Fruit fly (Drosophila melanogaster) whole organism, embryonic: ENCODE results near the gene CG43137.

Source experiments
- CG10462 ChIP-seq: fragments of 200-800 bp; sonication (Bioruptor generic); optimal IDR thresholded peaks from 2 replicates; lab custom pipeline; 2016; ENCODE audit warnings: missing biosample characterization, missing genetic modification characterization
- CG13287 ChIP-seq: fragments of 200-800 bp; sonication (Bioruptor generic); IDR thresholded peaks from 2 replicates; pipeline ENCODE4 v1.3.6; 2022; ENCODE audit warnings: missing biosample characterization, missing genetic modification characterization; ENCODE audit not compliant: partially characterized antibody
- CG13296 ChIP-seq: fragments of 200-800 bp; sonication (Bioruptor generic); optimal IDR thresholded peaks from 3 replicates; lab custom pipeline; 2018; ENCODE audit warnings: missing biosample characterization, mild to moderate bottlenecking, missing genetic modification characterization
- CG1529 ChIP-seq: fragments of 200-800 bp; sonication (Bioruptor generic); optimal IDR thresholded peaks from 3 replicates; lab custom pipeline; 2018; ENCODE audit warnings: missing biosample characterization, missing genetic modification characterization
- CG1647 ChIP-seq: fragments of 200-800 bp; sonication (Bioruptor generic); optimal IDR thresholded peaks from 3 replicates; lab custom pipeline; 2016; ENCODE audit warnings: missing biosample characterization, missing genetic modification characterization
- CG17359 ChIP-seq: fragments of 200-800 bp; sonication (Bioruptor generic); optimal IDR thresholded peaks from 3 replicates; lab custom pipeline; 2018; ENCODE audit warnings: missing biosample characterization, mild to moderate bottlenecking, missing genetic modification characterization, moderate library complexity
- CG18011 ChIP-seq: fragments of 200-800 bp; sonication (Bioruptor generic); optimal IDR thresholded peaks from 2 replicates; lab custom pipeline; 2017; ENCODE audit warnings: missing biosample characterization, missing genetic modification characterization, mild to moderate bottlenecking, moderate library complexity, missing genotype
- CG3407 ChIP-seq: fragments of 200-800 bp; sonication (Bioruptor generic); optimal IDR thresholded peaks from 2 replicates; lab custom pipeline; 2018; ENCODE audit warnings: missing biosample characterization, mild to moderate bottlenecking, missing genetic modification characterization
- CG4854 ChIP-seq: fragments of 200-800 bp; sonication (Bioruptor generic); optimal IDR thresholded peaks from 2 replicates; lab custom pipeline; 2016; ENCODE audit warnings: missing biosample characterization, missing genetic modification characterization, inconsistent platforms
- CG6272 ChIP-seq: fragments of 200-800 bp; sonication (Bioruptor generic); IDR thresholded peaks from 2 replicates; pipeline ENCODE4 v1.3.6; 2022; ENCODE audit warnings: missing biosample characterization, missing genetic modification characterization
- CG6654 ChIP-seq: fragments of 200-800 bp; sonication (Bioruptor generic); optimal IDR thresholded peaks from 2 replicates; lab custom pipeline; 2017; ENCODE audit warnings: missing biosample characterization, mild to moderate bottlenecking, missing genetic modification characterization
- CG6689 ChIP-seq: fragments of 200-800 bp; sonication (Bioruptor generic); IDR thresholded peaks from 2 replicates; pipeline ENCODE4 v1.3.6; 2022; ENCODE audit warnings: missing biosample characterization, missing genetic modification characterization
- CG6854 ChIP-seq: fragments of 200-800 bp; sonication (Bioruptor generic); optimal IDR thresholded peaks from 3 replicates; lab custom pipeline; 2017; ENCODE audit warnings: missing biosample characterization, mild to moderate bottlenecking, missing genetic modification characterization
- CG7963 ChIP-seq: fragments of 200-800 bp; sonication (Bioruptor generic); IDR thresholded peaks from 3 replicates; pipeline ENCODE4 v1.3.6; 2022; ENCODE audit warnings: missing biosample characterization, missing genetic modification characterization; ENCODE audit not compliant: partially characterized antibody
- CG8281 ChIP-seq: fragments of 200-800 bp; sonication (Bioruptor generic); optimal IDR thresholded peaks from 2 replicates; lab custom pipeline; 2018; ENCODE audit warnings: missing biosample characterization, mild to moderate bottlenecking, missing genetic modification characterization, moderate library complexity
- CG8359 ChIP-seq: fragments of 200-800 bp; sonication (Bioruptor generic); optimal IDR thresholded peaks from 2 replicates; lab custom pipeline; 2017; ENCODE audit warnings: missing biosample characterization, mild to moderate bottlenecking, missing genetic modification characterization, borderline replicate concordance
- CG8478 ChIP-seq: fragments of >200 bp; optimal IDR thresholded peaks from 2 replicates; lab custom pipeline; 2018
- Dfd ChIP-seq, 2 experiments: fragments of >200 bp; optimal IDR thresholded peaks; 2 replicates each; lab custom pipeline; 2017; ENCODE audit warnings: missing biosample characterization in 2 of 2, missing genetic modification characterization in 2 of 2
- Dip2 ChIP-seq: fragments of 200-800 bp; sonication (Bioruptor generic); IDR thresholded peaks from 2 replicates; pipeline ENCODE4 v1.3.6; 2022; ENCODE audit warnings: missing biosample characterization, missing genetic modification characterization
- Dll ChIP-seq: fragments of 200-800 bp; sonication (Bioruptor generic); IDR thresholded peaks from 4 replicates; pipeline ENCODE4 v1.3.6; 2022; ENCODE audit warnings: missing biosample characterization, missing genetic modification characterization; ENCODE audit not compliant: partially characterized antibody
- HHEX ChIP-seq: fragments of 200-800 bp; sonication (Bioruptor generic); optimal IDR thresholded peaks from 3 replicates; lab custom pipeline; 2017; ENCODE audit warnings: missing biosample characterization, mild to moderate bottlenecking, missing genetic modification characterization, missing genetic modification reagents
- Hr39 ChIP-seq: fragments of >200 bp; optimal IDR thresholded peaks from 2 replicates; lab custom pipeline; 2017
- Hr78 ChIP-seq, 2 experiments: fragments of 200-800 bp in 1 of 2; fragments of >200 bp in 1 of 2; sonication (Bioruptor generic) in 1 of 2; optimal IDR thresholded peaks; 2 replicates each; lab custom pipeline; 2017 to 2019; ENCODE audit warnings: missing biosample characterization in 2 of 2, missing genetic modification characterization in 2 of 2, mild to moderate bottlenecking in 1 of 2, moderate library complexity in 1 of 2
- NK7.1 ChIP-seq: fragments of 200-800 bp; sonication (Bioruptor generic); optimal IDR thresholded peaks from 3 replicates; lab custom pipeline; 2016; ENCODE audit warnings: missing biosample characterization, missing genetic modification characterization
- Sox102F ChIP-seq: fragments of 200-800 bp; sonication (Bioruptor generic); optimal IDR thresholded peaks from 2 replicates; lab custom pipeline; 2018; ENCODE audit warnings: missing biosample characterization, mild to moderate bottlenecking, missing genetic modification characterization, moderate library complexity
- Stat92E ChIP-seq, 3 experiments: fragments of >200 bp in 2 of 3; fragments of 200-800 bp in 1 of 3; sonication (Bioruptor generic) in 1 of 3; optimal IDR thresholded peaks; 2 replicates each; lab custom pipeline; 2017 to 2019; ENCODE audit warnings: missing biosample characterization in 3 of 3, missing genetic modification characterization in 3 of 3, mild to moderate bottlenecking in 1 of 3, moderate library complexity in 1 of 3
- TFAM ChIP-seq: fragments of 200-800 bp; sonication (Bioruptor generic); optimal IDR thresholded peaks from 2 replicates; lab custom pipeline; 2017; ENCODE audit warnings: missing biosample characterization, missing genetic modification characterization, inconsistent platforms
- Trl ChIP-seq, 3 experiments: fragments of >200 bp in 2 of 3; fragments of 200-800 bp in 1 of 3; sonication (Bioruptor generic) in 1 of 3; optimal IDR thresholded peaks; 2 replicates in 1 of 3; 3 replicates in 2 of 3; lab custom pipeline; 2016 to 2017; ENCODE audit warnings: missing biosample characterization in 1 of 3, missing genetic modification characterization in 1 of 3
- ab ChIP-seq: fragments of 200-800 bp; sonication (Bioruptor generic); optimal IDR thresholded peaks from 2 replicates; lab custom pipeline; 2016; ENCODE audit warnings: missing biosample characterization, missing genetic modification characterization
- bab2 ChIP-seq: fragments of 200-800 bp; sonication (Bioruptor generic); optimal IDR thresholded peaks from 2 replicates; lab custom pipeline; 2016; ENCODE audit warnings: missing biosample characterization, missing genetic modification characterization
- croc ChIP-seq: fragments of 200-800 bp; sonication (Bioruptor generic); conservative IDR thresholded peaks from 3 replicates; pipeline ENCODE4 v1.3.6; 2022; ENCODE audit warnings: missing biosample characterization, missing genetic modification characterization
- cwo ChIP-seq: fragments of 200-800 bp; sonication (Bioruptor generic); optimal IDR thresholded peaks from 3 replicates; lab custom pipeline; 2017; ENCODE audit warnings: missing biosample characterization, missing genetic modification characterization, mild to moderate bottlenecking, moderate library complexity, missing genetic modification reagents
- dimm ChIP-seq: fragments of 200-800 bp; sonication (Bioruptor generic); IDR thresholded peaks from 2 replicates; pipeline ENCODE4 v1.3.6; 2022; ENCODE audit warnings: missing biosample characterization, missing genetic modification characterization
- esg ChIP-seq: fragments of 200-800 bp; sonication (Bioruptor generic); conservative IDR thresholded peaks from 2 replicates; pipeline ENCODE4 v1.3.6; 2022; ENCODE audit warnings: missing biosample characterization, missing genetic modification characterization
- fd102C ChIP-seq: fragments of 200-800 bp; sonication (Bioruptor generic); optimal IDR thresholded peaks from 2 replicates; lab custom pipeline; 2018; ENCODE audit warnings: missing biosample characterization, mild to moderate bottlenecking, missing genetic modification characterization, moderate library complexity
- gfzf ChIP-seq: fragments of 200-800 bp; sonication (Bioruptor generic); optimal IDR thresholded peaks from 2 replicates; lab custom pipeline; 2016; ENCODE audit warnings: missing biosample characterization, mild to moderate bottlenecking, missing genetic modification characterization, moderate library complexity
- ham ChIP-seq: fragments of 200-800 bp; sonication (Bioruptor generic); IDR thresholded peaks from 2 replicates; pipeline ENCODE4 v1.3.6; 2022; ENCODE audit warnings: missing biosample characterization, missing genetic modification characterization
- jigr1 ChIP-seq: fragments of 200-800 bp; sonication (Bioruptor generic); IDR thresholded peaks from 3 replicates; pipeline ENCODE4 v1.3.6; 2022; ENCODE audit warnings: missing biosample characterization, missing genetic modification characterization
- lmd ChIP-seq: fragments of 200-800 bp; sonication (Bioruptor generic); IDR thresholded peaks from 2 replicates; pipeline ENCODE4 v1.3.6; 2022; ENCODE audit warnings: missing biosample characterization, missing genetic modification characterization
- nerfin-2 ChIP-seq: fragments of 200-800 bp; sonication (Bioruptor generic); IDR thresholded peaks from 2 replicates; pipeline ENCODE4 v1.3.6; 2022; ENCODE audit warnings: missing biosample characterization, missing genetic modification characterization; ENCODE audit not compliant: partially characterized antibody
- pum ChIP-seq: fragments of 200-800 bp; sonication (Bioruptor generic); optimal IDR thresholded peaks from 2 replicates; lab custom pipeline; 2016; ENCODE audit warnings: missing biosample characterization, missing genetic modification characterization
- schlank ChIP-seq: fragments of 200-800 bp; sonication (Bioruptor generic); optimal IDR thresholded peaks from 2 replicates; lab custom pipeline; 2018; ENCODE audit warnings: missing biosample characterization, mild to moderate bottlenecking, missing genetic modification characterization
- sd ChIP-seq: fragments of 200-800 bp; sonication (Bioruptor generic); optimal IDR thresholded peaks from 3 replicates; lab custom pipeline; 2018; ENCODE audit warnings: missing biosample characterization, mild to moderate bottlenecking, missing genetic modification characterization, moderate library complexity
- shn ChIP-seq: fragments of 200-800 bp; sonication (Bioruptor generic); optimal IDR thresholded peaks from 3 replicates; lab custom pipeline; 2016; ENCODE audit warnings: missing biosample characterization, missing genetic modification characterization
- slp2 ChIP-seq: fragments of 200-800 bp; sonication (Bioruptor generic); optimal IDR thresholded peaks from 2 replicates; lab custom pipeline; 2016; ENCODE audit warnings: missing biosample characterization, missing genetic modification characterization
- tin ChIP-seq: fragments of 200-800 bp; sonication (Bioruptor generic); optimal IDR thresholded peaks from 3 replicates; lab custom pipeline; 2016; ENCODE audit warnings: missing biosample characterization, missing genetic modification characterization
- tio ChIP-seq: fragments of 200-800 bp; sonication (Bioruptor generic); optimal IDR thresholded peaks from 2 replicates; lab custom pipeline; 2017; ENCODE audit warnings: missing biosample characterization, missing genetic modification characterization, inconsistent platforms
- ttk ChIP-seq: fragments of 200-800 bp; sonication (Bioruptor generic); IDR thresholded peaks from 2 replicates; pipeline ENCODE4 v2.1.2; 2022; ENCODE audit warnings: missing biosample characterization, missing genetic modification characterization

Gene CG43137

dm6 chrX:5880139-5880924 is 15.4 kb upstream of the CG43137 start (continued):
- TF ChIP-seq Stat92E (GFP tag; optimal IDR thresholded peaks at IDR 0.05; lab: Kevin White, UChicago) = no peak
- no peak for TF ChIP-seq CG1529 (GFP tag; lab: Kevin White, UChicago)
- TF ChIP-seq CG18011 (GFP tag; lab: Kevin White, UChicago) = no peak
- TF ChIP-seq Dip2 (GFP tag; lab: Robert Waterston, UW) = no peak
- TF ChIP-seq CG8478 (lab: Kevin White, UChicago) = peak; percentile 58
- TF ChIP-seq Dfd (GFP tag; optimal IDR thresholded peaks at IDR 0.05; lab: Kevin White, UChicago) = no peak
- TF ChIP-seq CG3407 = no peak
- TF ChIP-seq Sox102F (GFP tag; lab: Kevin White, UChicago) = peak; percentile 52
- TF ChIP-seq gfzf (GFP tag; lab: Kevin White, UChicago) = no peak
- TF ChIP-seq CG10462 (GFP tag; lab: Kevin White, UChicago) = no peak
- TF ChIP-seq CG8359 (GFP tag; lab: Kevin White, UChicago) = no peak
- no peak for TF ChIP-seq TFAM (GFP tag; lab: Kevin White, UChicago)
- TF ChIP-seq Dll (GFP tag; lab: Robert Waterston, UW) = no peak
- TF ChIP-seq cwo = peak; percentile 97
- no peak for TF ChIP-seq schlank (tag; lab: Kevin White, UChicago)
- TF ChIP-seq CG6272 (GFP tag; lab: Robert Waterston, UW) = no peak
- 0 out of 3 replicates have a peak, but pooled peaks have one; percentile 22 for TF ChIP-seq croc (GFP tag; lab: Robert Waterston, UW)
- peak; percentile 47 for TF ChIP-seq CG13296 (GFP tag; lab: Kevin White, UChicago)
- TF ChIP-seq CG1647 = no peak
- peak; percentile 59 for TF ChIP-seq bab2 (GFP tag; lab: Kevin White, UChicago)
- peak; percentile 27 for TF ChIP-seq CG4854 (GFP tag; lab: Kevin White, UChicago)
- TF ChIP-seq dimm (GFP tag; lab: Robert Waterston, UW) = no peak
- peak; percentile 32 for TF ChIP-seq tin (GFP tag; lab: Kevin White, UChicago)
- no peak for TF ChIP-seq NK7.1 (GFP tag; lab: Kevin White, UChicago)
- TF ChIP-seq CG17359 (tag; lab: Kevin White, UChicago) = peak; percentile 58
- no peak for TF ChIP-seq slp2 (GFP tag; lab: Kevin White, UChicago)
- no peak for TF ChIP-seq ham (GFP tag; lab: Robert Waterston, UW)
- peak; percentile 8 for TF ChIP-seq fd102C (GFP tag; lab: Kevin White, UChicago)
- peak; percentile 36 for TF ChIP-seq esg (GFP tag; lab: Robert Waterston, UW)
- no peak for TF ChIP-seq CG6654
- peak in 1 of 2 experiments; percentile 65 for TF ChIP-seq Hr78 (GFP tag; optimal IDR thresholded peaks at IDR 0.05; lab: Kevin White, UChicago)
- no peak for TF ChIP-seq CG6854 (GFP tag; lab: Kevin White, UChicago)
- no peak for TF ChIP-seq Trl (optimal IDR thresholded peaks at IDR 0.05; lab: Kevin White, UChicago)
- peak; percentile 47 for TF ChIP-seq Trl (GFP tag; optimal IDR thresholded peaks at IDR 0.05; lab: Kevin White, UChicago)
- TF ChIP-seq Hr39 (lab: Kevin White, UChicago) = no peak
- TF ChIP-seq tio (GFP tag; lab: Kevin White, UChicago) = no peak
- peak; percentile 64 for TF ChIP-seq sd (tag; lab: Kevin White, UChicago)
- no peak for TF ChIP-seq jigr1 (GFP tag; lab: Robert Waterston, UW)
- TF ChIP-seq HHEX = no peak
- 0 out of 2 replicates have a peak, but pooled peaks have one; percentile 39 for TF ChIP-seq CG6689 (GFP tag; lab: Robert Waterston, UW)
- TF ChIP-seq pum (GFP tag; lab: Kevin White, UChicago) = peak; percentile 19
- TF ChIP-seq nerfin-2 (GFP tag; lab: Robert Waterston, UW) = no peak
- no peak for TF ChIP-seq ttk (GFP tag; lab: Robert Waterston, UW)
- TF ChIP-seq CG13287 = no peak
- TF ChIP-seq lmd (GFP tag; lab: Robert Waterston, UW) = peak; percentile 53; the same call in 1 of the 2 replicates
- TF ChIP-seq shn (GFP tag; lab: Kevin White, UChicago) = peak; percentile 39
- TF ChIP-seq ab (GFP tag; lab: Kevin White, UChicago) = no peak
- no peak for TF ChIP-seq CG7963 (GFP tag; lab: Robert Waterston, UW)
- no peak for TF ChIP-seq CG8281 (tag; lab: Kevin White, UChicago)
